Fruit fly (Drosophila melanogaster) S2 (cell line): ENCODE data around the gene CG9132.

Experiments used
- CG8478 ChIP-seq: fragments of >200 bp; optimal IDR thresholded peaks from 2 replicates; lab custom pipeline; 2018
- CTCF ChIP-seq, 2 experiments: fragments of >200 bp; optimal IDR thresholded peaks; 2 replicates each; lab custom pipeline; 2018

dm6 chrX:16815168-16815567 lies 14.7 kb upstream of the CG9132 start:
- TF ChIP-seq CTCF (optimal IDR thresholded peaks at IDR 0.05; lab: Kevin White, UChicago): no peak
- TF ChIP-seq CG8478 (lab: Kevin White, UChicago): no peak
